Worm (Caenorhabditis elegans) whole organism, L4/young adult: Measurements from ENCODE around the gene nas-23.

Experiments used
- W03F9.2 ChIP-seq: fragments of 150-350 bp; optimal IDR thresholded peaks from 2 replicates; lab custom pipeline; 2014; ENCODE audit warnings: missing biosample characterization, missing genetic modification characterization
- dao-5 ChIP-seq: sonication (generic microtip); optimal IDR thresholded peaks from 2 replicates; lab custom pipeline; 2016; ENCODE audit warnings: missing genotype, missing genetic modification characterization, moderate library complexity, missing compliant biosample characterization

DNA sequence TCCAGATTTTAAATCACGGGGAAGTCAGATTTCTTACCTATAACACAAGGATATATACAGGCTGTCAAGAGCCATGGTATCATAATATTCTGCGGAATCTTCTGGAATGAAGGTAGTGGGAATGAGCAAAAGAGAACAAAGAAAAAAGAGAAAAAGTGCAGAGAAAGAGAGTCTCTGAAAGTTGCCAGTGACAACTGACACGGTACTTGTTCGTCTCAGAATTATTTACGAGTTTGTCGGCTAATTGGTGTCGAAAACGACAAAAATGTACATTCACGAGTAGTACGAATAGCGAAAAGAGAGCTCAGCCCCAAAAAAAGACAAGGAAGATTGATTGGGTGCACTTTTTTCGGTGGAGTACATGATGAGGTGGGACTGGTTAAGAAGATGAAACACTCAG is 10.5 kb downstream of the nas-23 start, which contains the start of gene cah-2:
- TF ChIP-seq W03F9.2 (tag; lab: Kevin White, UChicago) (no peak), dao-5 (tag; lab: Kevin White, UChicago) (no peak)
